Fruit fly (Drosophila melanogaster): ENCODE data around the gene CtsL3.

CtsL3 gene

DNA sequence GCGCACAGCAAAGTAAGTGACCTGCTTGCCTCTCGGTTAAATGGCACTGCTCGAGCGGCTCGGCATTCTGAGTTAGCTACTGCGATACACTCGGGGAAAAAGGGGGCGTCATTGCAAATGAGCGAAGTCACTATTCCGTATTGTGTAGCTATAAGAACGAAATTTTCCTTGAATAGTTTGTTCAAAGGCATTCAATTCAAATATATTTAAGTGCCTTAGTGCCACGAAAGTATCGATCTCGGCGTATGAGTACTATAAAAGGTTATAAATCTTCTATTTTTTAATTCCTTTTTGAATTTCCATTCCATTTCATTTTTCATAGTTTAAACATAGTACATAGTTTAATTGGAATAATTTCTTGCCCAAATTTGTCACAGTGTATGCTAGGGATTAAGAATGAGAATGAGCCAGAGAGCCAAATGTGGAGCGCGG lies 28.8 kb downstream of the CtsL3 start (continued):
- no peak for TF ChIP-seq cg (GFP tag; optimal IDR thresholded peaks at IDR 0.05)
- TF ChIP-seq her (GFP tag; optimal IDR thresholded peaks at IDR 0.05): no peak
- no peak for TF ChIP-seq zen2 (GFP tag; IDR thresholded peaks at IDR 0.05; ENCODE audit: partially characterized antibody)
- TF ChIP-seq dysf (GFP tag; IDR thresholded peaks at IDR 0.05): peak; percentile 60; the same call in 2 of the 3 replicates
- no peak for TF ChIP-seq Mrtf (GFP tag; IDR thresholded peaks at IDR 0.05)
- no peak for TF ChIP-seq cad (GFP tag; optimal IDR thresholded peaks at IDR 0.05)
- peak; percentile 10 for TF ChIP-seq CG9817 (tag; optimal IDR thresholded peaks at IDR 0.05)
- TF ChIP-seq sd (tag; optimal IDR thresholded peaks at IDR 0.05): peak; percentile 44
- no peak for TF ChIP-seq CG6654 (GFP tag; optimal IDR thresholded peaks at IDR 0.05)
- peak; percentile 91 for TF ChIP-seq sens (GFP tag)
- TF ChIP-seq CG10366 (GFP tag; IDR thresholded peaks at IDR 0.05): peak; percentile 26; the same call in 1 of the 2 replicates
- TF ChIP-seq unc-4 (GFP tag; IDR thresholded peaks at IDR 0.05; ENCODE audit: partially characterized antibody): no peak
- TF ChIP-seq Chrac-16 (GFP tag; optimal IDR thresholded peaks at IDR 0.05): peak; percentile 18
- no peak for TF ChIP-seq fd102C (GFP tag; optimal IDR thresholded peaks at IDR 0.05)
- no peak for TF ChIP-seq sob (GFP tag; IDR thresholded peaks at IDR 0.05)
- TF ChIP-seq CG17385 (GFP tag; optimal IDR thresholded peaks at IDR 0.05): peak; percentile 37
- TF ChIP-seq Sry-β (GFP tag; optimal IDR thresholded peaks at IDR 0.05): no peak
- TF ChIP-seq dati (GFP tag; IDR thresholded peaks at IDR 0.05): no peak
- no peak for TF ChIP-seq CG6813 (GFP tag; optimal IDR thresholded peaks at IDR 0.05)
- TF ChIP-seq CG6689 (GFP tag; IDR thresholded peaks at IDR 0.05): peak; percentile 65
- no peak for TF ChIP-seq CG34376 (GFP tag; optimal IDR thresholded peaks at IDR 0.05)
- TF ChIP-seq hth (optimal IDR thresholded peaks at IDR 0.05): no peak
- no peak for TF ChIP-seq hkb (optimal IDR thresholded peaks at IDR 0.05)
- peak; percentile 58 for TF ChIP-seq hkb (GFP tag; IDR thresholded peaks at IDR 0.05)
- peak; percentile 5 for TF ChIP-seq disco-r (GFP tag; optimal IDR thresholded peaks at IDR 0.05)
- peak; percentile 42 for TF ChIP-seq CG16863 (GFP tag; optimal IDR thresholded peaks at IDR 0.05)
- peak; percentile 67 for TF ChIP-seq Sox100B (GFP tag; optimal IDR thresholded peaks at IDR 0.05)
- TF ChIP-seq Hsf (GFP tag; optimal IDR thresholded peaks at IDR 0.05): peak; percentile 49
- 0 out of 2 replicates have a peak, but pooled peaks have one; percentile 37 for TF ChIP-seq CG3847 (GFP tag; IDR thresholded peaks at IDR 0.05)
- peak; percentile 67 for TF ChIP-seq CG7839 (tag; optimal IDR thresholded peaks at IDR 0.05)
- TF ChIP-seq CG5180 (GFP tag; optimal IDR thresholded peaks at IDR 0.05): peak; percentile 39
- no peak for TF ChIP-seq HLHmδ (GFP tag; optimal IDR thresholded peaks at IDR 0.05)
- TF ChIP-seq D (optimal IDR thresholded peaks at IDR 0.05): no peak
- no peak for TF ChIP-seq D (GFP tag; optimal IDR thresholded peaks at IDR 0.05)
- TF ChIP-seq jigr1 (GFP tag; IDR thresholded peaks at IDR 0.05): no peak
- TF ChIP-seq NC2α (GFP tag; optimal IDR thresholded peaks at IDR 0.05): no peak
- peak; percentile 9 for TF ChIP-seq Lhr (GFP tag; optimal IDR thresholded peaks at IDR 0.05)
- TF ChIP-seq CG13894 (tag; optimal IDR thresholded peaks at IDR 0.05): no peak
- TF ChIP-seq CG5245 (GFP tag; optimal IDR thresholded peaks at IDR 0.05): no peak
- no peak for TF ChIP-seq Hmx (GFP tag; optimal IDR thresholded peaks at IDR 0.05)
- TF ChIP-seq nerfin-2 (GFP tag; IDR thresholded peaks at IDR 0.05; ENCODE audit: partially characterized antibody): no peak
- TF ChIP-seq CG2678 (tag; optimal IDR thresholded peaks at IDR 0.05): peak; percentile 76
- TF ChIP-seq CG11398 (GFP tag; optimal IDR thresholded peaks at IDR 0.05): no peak
- TF ChIP-seq tll (GFP tag; optimal IDR thresholded peaks at IDR 0.05): no peak
- no peak for TF ChIP-seq CG8290 (GFP tag; optimal IDR thresholded peaks at IDR 0.05)
- no peak for TF ChIP-seq CG8290 (tag; optimal IDR thresholded peaks at IDR 0.05)
- TF ChIP-seq CG15514 (GFP tag; optimal IDR thresholded peaks at IDR 0.05): no peak
- peak; percentile 36 for TF ChIP-seq CG13624 (GFP tag; optimal IDR thresholded peaks at IDR 0.05)
- peak; percentile 44 for TF ChIP-seq CG14710 (tag; optimal IDR thresholded peaks at IDR 0.05)
- no peak for TF ChIP-seq sqz (GFP tag; optimal IDR thresholded peaks at IDR 0.05)
- peak; percentile 40 for TF ChIP-seq CG11723 (GFP tag; optimal IDR thresholded peaks at IDR 0.05)
- 0 out of 2 replicates have a peak, but pooled peaks have one; percentile 6 for TF ChIP-seq ranshi (GFP tag; IDR thresholded peaks at IDR 0.05)

Measured in whole organism, embryonic.